Fruit fly (Drosophila melanogaster) whole organism, embryonic: ENCODE measurements around the gene Nup93-1.
A peak's percentile ranks its signal among the peaks of the same experiment; 100 is the strongest.

Experiments used
- BEAF-32 ChIP-seq: fragments of 200-800 bp; sonication (Bioruptor generic); optimal IDR thresholded peaks from 3 replicates; lab custom pipeline; 2017; ENCODE audit warnings: missing biosample characterization, missing genetic modification characterization, mild to moderate bottlenecking, moderate library complexity, missing genetic modification reagents
- CG1024 ChIP-seq: fragments of 200-800 bp; sonication (Bioruptor generic); IDR thresholded peaks from 2 replicates; pipeline ENCODE4 v1.3.6; 2022; ENCODE audit warnings: missing biosample characterization, missing genetic modification characterization
- CG10267 ChIP-seq: fragments of 200-800 bp; sonication (Bioruptor generic); optimal IDR thresholded peaks from 2 replicates; lab custom pipeline; 2018; ENCODE audit warnings: missing biosample characterization, mild to moderate bottlenecking, missing genetic modification characterization, moderate library complexity
- CG10462 ChIP-seq: fragments of 200-800 bp; sonication (Bioruptor generic); optimal IDR thresholded peaks from 2 replicates; lab custom pipeline; 2016; ENCODE audit warnings: missing biosample characterization, missing genetic modification characterization
- CG12236 ChIP-seq: fragments of 200-800 bp; sonication (Bioruptor generic); optimal IDR thresholded peaks from 2 replicates; lab custom pipeline; 2016; ENCODE audit warnings: missing biosample characterization, missing genetic modification characterization
- CG12942 ChIP-seq: fragments of 200-800 bp; sonication (Bioruptor generic); optimal IDR thresholded peaks from 3 replicates; lab custom pipeline; 2016; ENCODE audit warnings: missing biosample characterization, missing genetic modification characterization
- CG14014 ChIP-seq: fragments of 200-800 bp; sonication (Bioruptor generic); IDR thresholded peaks from 2 replicates; pipeline ENCODE4 v1.3.6; 2022; ENCODE audit warnings: missing biosample characterization, missing genetic modification characterization
- CG14050 ChIP-seq: fragments of 200-800 bp; sonication (Bioruptor generic); IDR thresholded peaks from 3 replicates; pipeline ENCODE4 v1.3.6; 2022; ENCODE audit warnings: missing biosample characterization, missing genetic modification characterization
- CG15269 ChIP-seq: fragments of 200-800 bp; sonication (Bioruptor generic); optimal IDR thresholded peaks from 2 replicates; lab custom pipeline; 2018; ENCODE audit warnings: missing biosample characterization, mild to moderate bottlenecking, missing genetic modification characterization, moderate library complexity
- CG16863 ChIP-seq: fragments of 200-800 bp; sonication (Bioruptor generic); optimal IDR thresholded peaks from 3 replicates; lab custom pipeline; 2016; ENCODE audit warnings: missing biosample characterization, missing genetic modification characterization
- CG17328 ChIP-seq: fragments of 200-800 bp; sonication (Bioruptor generic); IDR thresholded peaks from 2 replicates; pipeline ENCODE4 v1.3.6; 2022; ENCODE audit warnings: missing biosample characterization, missing genetic modification characterization
- CG17359 ChIP-seq: fragments of 200-800 bp; sonication (Bioruptor generic); optimal IDR thresholded peaks from 3 replicates; lab custom pipeline; 2018; ENCODE audit warnings: missing biosample characterization, mild to moderate bottlenecking, missing genetic modification characterization, moderate library complexity
- CG17385 ChIP-seq: fragments of 200-800 bp; sonication (Bioruptor generic); optimal IDR thresholded peaks from 3 replicates; lab custom pipeline; 2018; ENCODE audit warnings: missing biosample characterization, mild to moderate bottlenecking, missing genetic modification characterization
- CG17802 ChIP-seq: fragments of 200-800 bp; sonication (Bioruptor generic); optimal IDR thresholded peaks from 2 replicates; lab custom pipeline; 2018; ENCODE audit warnings: missing biosample characterization, mild to moderate bottlenecking, missing genetic modification characterization, moderate library complexity
- CG30020 ChIP-seq: fragments of 200-800 bp; optimal IDR thresholded peaks from 2 replicates; lab custom pipeline; 2019; ENCODE audit warnings: missing biosample characterization, mild to moderate bottlenecking, missing genetic modification characterization, moderate library complexity
- CG31388 ChIP-seq: fragments of 200-800 bp; sonication (Bioruptor generic); optimal IDR thresholded peaks from 2 replicates; lab custom pipeline; 2016; ENCODE audit warnings: missing biosample characterization, missing genetic modification characterization
- CG4328 ChIP-seq: fragments of 200-800 bp; sonication (Bioruptor generic); optimal IDR thresholded peaks from 3 replicates; lab custom pipeline; 2017; ENCODE audit warnings: missing biosample characterization, missing genetic modification reagents, missing genetic modification characterization
- CG4424 ChIP-seq: fragments of 200-800 bp; sonication (Bioruptor generic); optimal IDR thresholded peaks from 3 replicates; lab custom pipeline; 2016; ENCODE audit warnings: missing biosample characterization, missing genetic modification characterization
- CG5953 ChIP-seq: fragments of 200-800 bp; sonication (Bioruptor generic); IDR thresholded peaks from 2 replicates; pipeline ENCODE4 v1.3.6; 2022; ENCODE audit warnings: missing biosample characterization, missing genetic modification characterization
- CG6791 ChIP-seq: fragments of 200-800 bp; sonication (Bioruptor generic); IDR thresholded peaks from 3 replicates; pipeline ENCODE4 v1.3.6; 2022; ENCODE audit warnings: missing biosample characterization, missing genetic modification characterization; ENCODE audit not compliant: partially characterized antibody
- CG6813 ChIP-seq: fragments of 200-800 bp; sonication (Bioruptor generic); optimal IDR thresholded peaks from 2 replicates; lab custom pipeline; 2017; ENCODE audit warnings: missing biosample characterization, missing genetic modification characterization, mild to moderate bottlenecking, moderate library complexity, missing genetic modification reagents
- Camta ChIP-seq: fragments of 200-800 bp; sonication (Bioruptor generic); optimal IDR thresholded peaks from 2 replicates; lab custom pipeline; 2016; ENCODE audit warnings: missing biosample characterization, missing genetic modification characterization
- CoRest ChIP-seq: fragments of 200-800 bp; sonication (Bioruptor generic); optimal IDR thresholded peaks from 3 replicates; lab custom pipeline; 2018; ENCODE audit warnings: missing biosample characterization, mild to moderate bottlenecking, missing genetic modification characterization, moderate library complexity
- Dip2 ChIP-seq: fragments of 200-800 bp; sonication (Bioruptor generic); IDR thresholded peaks from 2 replicates; pipeline ENCODE4 v1.3.6; 2022; ENCODE audit warnings: missing biosample characterization, missing genetic modification characterization
- E2f2 ChIP-seq: fragments of 200-800 bp; sonication (Bioruptor generic); IDR thresholded peaks from 2 replicates; pipeline ENCODE4 v1.3.6; 2022; ENCODE audit warnings: missing biosample characterization, missing genetic modification characterization
- Gsc ChIP-seq: fragments of 200-800 bp; sonication (Bioruptor generic); IDR thresholded peaks from 2 replicates; pipeline ENCODE4 v1.3.6; 2022; ENCODE audit warnings: missing biosample characterization, missing genetic modification characterization
- HHEX ChIP-seq: fragments of 200-800 bp; sonication (Bioruptor generic); optimal IDR thresholded peaks from 3 replicates; lab custom pipeline; 2017; ENCODE audit warnings: missing biosample characterization, mild to moderate bottlenecking, missing genetic modification characterization, missing genetic modification reagents
- Oaz ChIP-seq: fragments of 200-800 bp; sonication (Bioruptor generic); IDR thresholded peaks from 2 replicates; pipeline ENCODE4 v1.3.6; 2022; ENCODE audit warnings: missing biosample characterization, missing genetic modification characterization
- PHDP ChIP-seq: fragments of 200-800 bp; sonication (Bioruptor generic); optimal IDR thresholded peaks from 3 replicates; lab custom pipeline; 2018; ENCODE audit warnings: missing biosample characterization, mild to moderate bottlenecking, missing genetic modification characterization, moderate library complexity
- Side ChIP-seq: fragments of 200-800 bp; sonication (Bioruptor generic); optimal IDR thresholded peaks from 2 replicates; lab custom pipeline; 2016; ENCODE audit warnings: missing biosample characterization, missing genetic modification characterization
- Stat92E ChIP-seq, 3 experiments: fragments of >200 bp in 2 of 3; fragments of 200-800 bp in 1 of 3; sonication (Bioruptor generic) in 1 of 3; optimal IDR thresholded peaks; 2 replicates each; lab custom pipeline; 2017 to 2019; ENCODE audit warnings: missing biosample characterization in 3 of 3, missing genetic modification characterization in 3 of 3, mild to moderate bottlenecking in 1 of 3, moderate library complexity in 1 of 3
- Tbp ChIP-seq: fragments of >200 bp; optimal IDR thresholded peaks from 2 replicates; lab custom pipeline; 2018; ENCODE audit warnings: missing biosample characterization, missing genetic modification characterization
- ara ChIP-seq: fragments of 200-800 bp; sonication (Bioruptor generic); IDR thresholded peaks from 2 replicates; pipeline ENCODE4 v1.3.6; 2022; ENCODE audit warnings: missing biosample characterization, missing genetic modification characterization
- chm ChIP-seq: fragments of 200-800 bp; sonication (Bioruptor generic); IDR thresholded peaks from 2 replicates; pipeline ENCODE4 v1.3.6; 2022; ENCODE audit warnings: missing biosample characterization, missing genetic modification characterization
- crp ChIP-seq, 2 experiments: fragments of 200-800 bp; sonication (Bioruptor generic); optimal IDR thresholded peaks; 2 replicates in 1 of 2; 3 replicates in 1 of 2; lab custom pipeline; 2017; ENCODE audit warnings: missing biosample characterization in 2 of 2, missing genetic modification characterization in 2 of 2, mild to moderate bottlenecking in 1 of 2, moderate library complexity in 1 of 2
- dan ChIP-seq: fragments of 200-800 bp; sonication (Bioruptor generic); IDR thresholded peaks from 2 replicates; pipeline ENCODE4 v1.3.6; 2022; ENCODE audit warnings: missing biosample characterization, missing genetic modification characterization
- dpn ChIP-seq, 2 experiments: fragments of 200-800 bp; sonication (Bioruptor generic); optimal IDR thresholded peaks; 3 replicates each; lab custom pipeline; 2016; ENCODE audit warnings: missing biosample characterization in 2 of 2, missing genetic modification characterization in 2 of 2
- fd96Cb ChIP-seq: fragments of 200-800 bp; sonication (Bioruptor generic); optimal IDR thresholded peaks from 2 replicates; lab custom pipeline; 2018; ENCODE audit warnings: missing biosample characterization, mild to moderate bottlenecking, missing genetic modification characterization, moderate library complexity
- her ChIP-seq: fragments of 200-800 bp; sonication (Bioruptor generic); optimal IDR thresholded peaks from 2 replicates; lab custom pipeline; 2016; ENCODE audit warnings: missing biosample characterization, missing genetic modification characterization
- repo ChIP-seq: fragments of 200-800 bp; sonication (Bioruptor generic); optimal IDR thresholded peaks from 2 replicates; lab custom pipeline; 2016; ENCODE audit warnings: missing biosample characterization, missing genetic modification characterization
- row ChIP-seq: fragments of 200-800 bp; sonication (Bioruptor generic); IDR thresholded peaks from 3 replicates; pipeline ENCODE4 v1.3.6; 2022; ENCODE audit warnings: missing biosample characterization, missing genetic modification characterization
- sc ChIP-seq, 3 experiments: fragments of >200 bp in 2 of 3; fragments of 200-800 bp in 1 of 3; sonication (Bioruptor generic) in 1 of 3; optimal IDR thresholded peaks; 2 replicates in 2 of 3; 3 replicates in 1 of 3; lab custom pipeline; 2017; ENCODE audit warnings: mild to moderate bottlenecking in 1 of 3, missing biosample characterization in 1 of 3, missing genetic modification characterization in 1 of 3, missing genetic modification reagents in 1 of 3
- slbo ChIP-seq: fragments of 200-800 bp; sonication (Bioruptor generic); IDR thresholded peaks from 2 replicates; pipeline ENCODE4 v1.3.6; 2022; ENCODE audit warnings: missing biosample characterization, missing genetic modification characterization
- ssp ChIP-seq: fragments of 200-800 bp; sonication (Bioruptor generic); IDR thresholded peaks from 2 replicates; pipeline ENCODE4 v1.3.6; 2022; ENCODE audit warnings: missing biosample characterization, missing genetic modification characterization
- tio ChIP-seq: fragments of 200-800 bp; sonication (Bioruptor generic); optimal IDR thresholded peaks from 2 replicates; lab custom pipeline; 2017; ENCODE audit warnings: missing biosample characterization, missing genetic modification characterization, inconsistent platforms
- tll ChIP-seq, 2 experiments: fragments of 200-800 bp in 1 of 2; fragments of >200 bp in 1 of 2; sonication (Bioruptor generic) in 1 of 2; optimal IDR thresholded peaks; 2 replicates each; lab custom pipeline; 2017 to 2019; ENCODE audit warnings: missing biosample characterization in 2 of 2, missing genetic modification characterization in 2 of 2, mild to moderate bottlenecking in 1 of 2, moderate library complexity in 1 of 2
- toy ChIP-seq: fragments of 200-800 bp; sonication (Bioruptor generic); IDR thresholded peaks from 2 replicates; pipeline ENCODE4 v1.3.6; 2022; ENCODE audit warnings: missing biosample characterization, missing genetic modification characterization
- vfl ChIP-seq: fragments of 200-800 bp; sonication (Bioruptor generic); optimal IDR thresholded peaks from 2 replicates; lab custom pipeline; 2016; ENCODE audit warnings: missing biosample characterization, missing genetic modification characterization
- vvl ChIP-seq: fragments of 200-800 bp; sonication (Bioruptor generic); IDR thresholded peaks from 2 replicates; pipeline ENCODE4 v1.3.6; 2022; ENCODE audit warnings: missing biosample characterization, missing genetic modification characterization
- zen2 ChIP-seq: fragments of 200-800 bp; sonication (Bioruptor generic); IDR thresholded peaks from 3 replicates; pipeline ENCODE4 v1.3.6; 2022; ENCODE audit warnings: missing biosample characterization, missing genetic modification characterization; ENCODE audit not compliant: partially characterized antibody
- zf30C ChIP-seq: fragments of 200-800 bp; sonication (Bioruptor generic); optimal IDR thresholded peaks from 3 replicates; lab custom pipeline; 2018; ENCODE audit warnings: missing biosample characterization, mild to moderate bottlenecking, missing genetic modification characterization

Gene Nup93-1

DNA sequence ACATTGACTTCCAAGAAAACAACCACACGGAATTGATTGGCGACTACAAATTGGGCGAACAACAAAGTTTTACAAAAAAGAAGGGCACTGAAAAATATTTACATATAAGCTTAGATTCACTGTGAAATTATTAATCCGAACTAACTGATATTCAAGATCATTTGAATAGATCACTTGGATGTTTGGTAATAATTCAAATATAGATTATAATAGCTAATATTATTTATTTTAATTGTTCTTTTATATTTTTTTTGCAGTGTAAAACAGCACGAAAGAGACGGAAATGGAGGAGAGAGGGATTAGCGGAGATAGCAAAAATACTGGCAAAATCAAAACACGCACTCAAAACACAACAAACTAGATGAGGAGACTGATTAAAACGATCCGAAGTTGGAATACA lies 15.6 kb downstream of the Nup93-1 start (continued):
- no peak for TF ChIP-seq BEAF-32 (GFP tag; lab: Kevin White, UChicago)
- TF ChIP-seq CG17359: peak; percentile 3
- TF ChIP-seq zf30C (GFP tag; lab: Kevin White, UChicago): no peak
- no peak for TF ChIP-seq CG1024
- TF ChIP-seq CG14014 (GFP tag; lab: Robert Waterston, UW): no peak
- 0 out of 2 replicates have a peak, but pooled peaks have one; percentile 27 for TF ChIP-seq vvl
- no peak for TF ChIP-seq CG6791 (GFP tag; lab: Robert Waterston, UW)
- TF ChIP-seq vfl (GFP tag; lab: Kevin White, UChicago): no peak
- TF ChIP-seq chm (GFP tag; lab: Robert Waterston, UW): no peak
- no peak for TF ChIP-seq CG12236 (GFP tag; lab: Kevin White, UChicago)
- no peak for TF ChIP-seq CG17802
- no peak for TF ChIP-seq Tbp
- no peak for TF ChIP-seq CG4424
- TF ChIP-seq sc (optimal IDR thresholded peaks at IDR 0.05; lab: Kevin White, UChicago): no peak
- no peak for TF ChIP-seq sc (GFP tag; optimal IDR thresholded peaks at IDR 0.05; lab: Kevin White, UChicago)
- TF ChIP-seq CG10462 (GFP tag; lab: Kevin White, UChicago): no peak
- TF ChIP-seq Stat92E (GFP tag; optimal IDR thresholded peaks at IDR 0.05; lab: Kevin White, UChicago): no peak
- no peak for TF ChIP-seq CG5953 (GFP tag; lab: Robert Waterston, UW)
- no peak for TF ChIP-seq zen2 (GFP tag; lab: Robert Waterston, UW)
- no peak for TF ChIP-seq CG12942 (GFP tag; lab: Kevin White, UChicago)
- no peak for TF ChIP-seq CG6813
- no peak for TF ChIP-seq CG10267
- TF ChIP-seq toy (GFP tag; lab: Robert Waterston, UW): no peak
- TF ChIP-seq Oaz (GFP tag; lab: Robert Waterston, UW): no peak
- TF ChIP-seq slbo (GFP tag; lab: Robert Waterston, UW): peak; percentile 52
- no peak for TF ChIP-seq Gsc (GFP tag; lab: Robert Waterston, UW)
- TF ChIP-seq CG16863 (GFP tag; lab: Kevin White, UChicago): no peak
- TF ChIP-seq CoRest: no peak
- TF ChIP-seq row: peak; percentile 49; the same call in 2 of the 3 replicates
- peak; percentile 18; the same call in 1 of the 2 replicates for TF ChIP-seq E2f2
- TF ChIP-seq her (GFP tag; lab: Kevin White, UChicago): no peak
- TF ChIP-seq CG30020 (tag; lab: Kevin White, UChicago): no peak
- TF ChIP-seq fd96Cb (tag; lab: Kevin White, UChicago): no peak
- no peak for TF ChIP-seq Camta (GFP tag; lab: Kevin White, UChicago)
- no peak for TF ChIP-seq HHEX (GFP tag; lab: Kevin White, UChicago)
- TF ChIP-seq repo (GFP tag; lab: Kevin White, UChicago): no peak
- TF ChIP-seq crp (GFP tag; optimal IDR thresholded peaks at IDR 0.05; lab: Kevin White, UChicago): no peak
- TF ChIP-seq dpn (GFP tag; optimal IDR thresholded peaks at IDR 0.05; lab: Kevin White, UChicago): no peak
- TF ChIP-seq Side (GFP tag; lab: Kevin White, UChicago): no peak
- TF ChIP-seq tll (GFP tag; optimal IDR thresholded peaks at IDR 0.05; lab: Kevin White, UChicago): no peak
- no peak for TF ChIP-seq CG14050 (GFP tag; lab: Robert Waterston, UW)
- no peak for TF ChIP-seq dan (GFP tag; lab: Robert Waterston, UW)
- peak; percentile 40 for TF ChIP-seq CG15269 (tag; lab: Kevin White, UChicago)
- TF ChIP-seq CG31388 (GFP tag; lab: Kevin White, UChicago): no peak
- TF ChIP-seq ssp: no peak
- TF ChIP-seq Dip2: no peak
- TF ChIP-seq CG4328 (GFP tag; lab: Kevin White, UChicago): no peak
- TF ChIP-seq tio (GFP tag; lab: Kevin White, UChicago): no peak
- peak; percentile 9 for TF ChIP-seq PHDP (tag; lab: Kevin White, UChicago)
- no peak for TF ChIP-seq CG17328 (GFP tag; lab: Robert Waterston, UW)
- no peak for TF ChIP-seq ara (GFP tag; lab: Robert Waterston, UW)
- TF ChIP-seq CG17385 (GFP tag; lab: Kevin White, UChicago): no peak
